Fruit fly (Drosophila melanogaster) whole organism, pupa: Measurements from ENCODE around the gene CG3566.

Experiments used
- CG10348 ChIP-seq: fragments of 200-800 bp; sonication (Bioruptor generic); IDR thresholded peaks from 2 replicates; pipeline ENCODE4 v1.3.6; 2022; ENCODE audit warnings: missing biosample characterization, missing genetic modification characterization
- CG12605 ChIP-seq: fragments of 200-800 bp; sonication (Bioruptor generic); IDR thresholded peaks from 2 replicates; pipeline ENCODE4 v1.3.6; 2022; ENCODE audit warnings: missing biosample characterization, missing genetic modification characterization
- CG13204 ChIP-seq: fragments of 200-800 bp; sonication (Bioruptor generic); optimal IDR thresholded peaks from 2 replicates; lab custom pipeline; 2018; ENCODE audit warnings: missing biosample characterization, mild to moderate bottlenecking, missing genetic modification characterization, moderate library complexity
- CG32121 ChIP-seq: fragments of 200-800 bp; sonication (Bioruptor generic); IDR thresholded peaks from 2 replicates; pipeline ENCODE4 v1.3.6; 2022; ENCODE audit warnings: missing biosample characterization, missing genetic modification characterization
- CG34367 ChIP-seq: fragments of 200-800 bp; sonication (Bioruptor generic); optimal IDR thresholded peaks from 2 replicates; lab custom pipeline; 2018; ENCODE audit warnings: missing biosample characterization, mild to moderate bottlenecking, missing genetic modification characterization
- CG9948 ChIP-seq: fragments of 200-800 bp; sonication (Bioruptor generic); optimal IDR thresholded peaks from 2 replicates; lab custom pipeline; 2018; ENCODE audit warnings: missing biosample characterization, mild to moderate bottlenecking, missing genetic modification characterization, moderate library complexity
- EcR ChIP-seq: fragments of 200-800 bp; sonication (Bioruptor generic); optimal IDR thresholded peaks from 3 replicates; lab custom pipeline; 2019; ENCODE audit warnings: missing biosample characterization, missing genetic modification characterization, mild to moderate bottlenecking, moderate library complexity, missing genetic modification reagents
- Ets98B ChIP-seq: fragments of 200-800 bp; sonication (Bioruptor generic); IDR thresholded peaks from 2 replicates; pipeline ENCODE4 v1.3.6; 2022; ENCODE audit warnings: missing biosample characterization, missing genetic modification characterization
- Pif1B ChIP-seq: fragments of 200-800 bp; sonication (Bioruptor generic); optimal IDR thresholded peaks from 3 replicates; lab custom pipeline; 2016; ENCODE audit warnings: missing biosample characterization, missing genetic modification characterization
- Snoo ChIP-seq: fragments of 200-800 bp; sonication (Bioruptor generic); optimal IDR thresholded peaks from 3 replicates; lab custom pipeline; 2017; ENCODE audit warnings: missing biosample characterization, mild to moderate bottlenecking, missing genetic modification characterization, inconsistent platforms
- gl ChIP-seq: fragments of 200-800 bp; sonication (Bioruptor generic); optimal IDR thresholded peaks from 2 replicates; lab custom pipeline; 2018; ENCODE audit warnings: missing biosample characterization, mild to moderate bottlenecking, missing genetic modification characterization

DNA sequence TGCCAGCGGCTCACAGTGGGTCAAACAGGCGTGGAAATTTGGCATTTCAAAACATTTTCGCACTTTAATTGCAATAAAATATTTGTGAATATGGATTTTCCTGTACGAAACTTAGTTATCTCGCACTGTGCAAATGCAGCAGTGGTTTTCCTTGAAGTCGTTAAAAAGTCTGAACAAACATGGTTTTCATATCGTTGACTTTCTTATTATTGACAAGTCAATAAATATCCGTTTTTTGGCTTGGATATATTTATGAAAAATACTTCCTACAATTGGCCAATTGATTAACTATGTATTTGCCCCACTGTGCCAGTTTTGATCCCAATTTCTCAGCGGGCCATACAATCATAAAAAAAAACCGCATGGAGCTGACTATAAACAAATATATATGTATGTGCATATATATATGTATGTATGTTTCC is 11.1 kb downstream of the CG3566 start:
- TF ChIP-seq CG34367 (tag; lab: Kevin White, UChicago) (peak; percentile 84), CG12605 (GFP tag; lab: Robert Waterston, UW) (peak; percentile 85), CG9948 (peak; percentile 89), Pif1B (GFP tag; lab: Kevin White, UChicago) (peak; percentile 91), gl (tag; lab: Kevin White, UChicago) (peak; percentile 59), CG13204 (GFP tag; lab: Kevin White, UChicago) (peak; percentile 52), Snoo (tag; lab: Kevin White, UChicago) (peak; percentile 85), EcR (GFP tag; lab: Kevin White, UChicago) (no peak), CG10348 (GFP tag; lab: Robert Waterston, UW) (peak; percentile 82), Ets98B (peak; percentile 88), CG32121 (peak; percentile 95)
